Fruit fly (Drosophila melanogaster) whole organism, prepupa: Measurements from ENCODE around the gene CG13670.

Experiments used
- Blimp-1 ChIP-seq: fragments of 200-800 bp; sonication (Bioruptor generic); optimal IDR thresholded peaks from 3 replicates; lab custom pipeline; 2017; ENCODE audit warnings: missing biosample characterization, missing genetic modification characterization, mild to moderate bottlenecking, moderate library complexity, missing genetic modification reagents
- CG10669 ChIP-seq: fragments of 200-800 bp; sonication (Bioruptor generic); optimal IDR thresholded peaks from 3 replicates; lab custom pipeline; 2018; ENCODE audit warnings: missing biosample characterization, mild to moderate bottlenecking, missing genetic modification characterization, moderate library complexity
- CG11294 ChIP-seq: fragments of 200-800 bp; sonication (Bioruptor generic); IDR thresholded peaks from 2 replicates; pipeline ENCODE4 v1.3.6; 2022; ENCODE audit warnings: missing biosample characterization, missing genetic modification characterization
- CG11762 ChIP-seq: fragments of 200-800 bp; sonication (Bioruptor generic); optimal IDR thresholded peaks from 3 replicates; lab custom pipeline; 2016; ENCODE audit warnings: missing biosample characterization, missing genetic modification characterization; ENCODE audit not compliant: insufficient read depth
- CG11902 ChIP-seq: fragments of 200-800 bp; sonication (Bioruptor generic); optimal IDR thresholded peaks from 3 replicates; lab custom pipeline; 2016; ENCODE audit warnings: missing biosample characterization, missing genetic modification characterization
- CG1621 ChIP-seq: fragments of 200-800 bp; sonication (Bioruptor generic); optimal IDR thresholded peaks from 3 replicates; lab custom pipeline; 2018; ENCODE audit warnings: missing biosample characterization, mild to moderate bottlenecking, missing genetic modification characterization
- CG16779 ChIP-seq: fragments of 200-800 bp; sonication (Bioruptor generic); optimal IDR thresholded peaks from 3 replicates; lab custom pipeline; 2017; ENCODE audit warnings: missing biosample characterization, mild to moderate bottlenecking, missing genetic modification characterization
- CG3032 ChIP-seq: fragments of 200-800 bp; optimal IDR thresholded peaks from 2 replicates; lab custom pipeline; 2019; ENCODE audit warnings: missing biosample characterization, mild to moderate bottlenecking, missing genetic modification characterization, moderate library complexity
- CG31627 ChIP-seq: fragments of 200-800 bp; sonication (Bioruptor generic); optimal IDR thresholded peaks from 3 replicates; lab custom pipeline; 2016; ENCODE audit warnings: missing biosample characterization, missing genetic modification characterization
- CG32006 ChIP-seq: fragments of 200-800 bp; sonication (Bioruptor generic); optimal IDR thresholded peaks from 3 replicates; lab custom pipeline; 2017; ENCODE audit warnings: missing biosample characterization, mild to moderate bottlenecking, missing genetic modification characterization
- CG34406 ChIP-seq: fragments of 200-800 bp; sonication (Bioruptor generic); optimal IDR thresholded peaks from 3 replicates; lab custom pipeline; 2016; ENCODE audit warnings: missing biosample characterization, missing genetic modification characterization
- CG3919 ChIP-seq: fragments of 200-800 bp; sonication (Bioruptor generic); optimal IDR thresholded peaks from 3 replicates; lab custom pipeline; 2016; ENCODE audit warnings: missing biosample characterization, missing genetic modification characterization
- CG6163 ChIP-seq: fragments of 200-800 bp; sonication (Bioruptor generic); IDR thresholded peaks from 3 replicates; pipeline ENCODE4 v1.3.6; 2022; ENCODE audit warnings: missing biosample characterization, missing genetic modification characterization
- CG6276 ChIP-seq: fragments of 200-800 bp; sonication (Bioruptor generic); optimal IDR thresholded peaks from 2 replicates; lab custom pipeline; 2017; ENCODE audit warnings: missing biosample characterization, mild to moderate bottlenecking, missing genetic modification characterization
- CG6792 ChIP-seq: fragments of 200-800 bp; sonication (Bioruptor generic); optimal IDR thresholded peaks from 3 replicates; lab custom pipeline; 2016; ENCODE audit warnings: missing biosample characterization, missing genetic modification characterization
- CG6808 ChIP-seq: fragments of 200-800 bp; sonication (Bioruptor generic); optimal IDR thresholded peaks from 3 replicates; lab custom pipeline; 2017; ENCODE audit warnings: missing biosample characterization, missing genetic modification characterization, mild to moderate bottlenecking, moderate library complexity, missing genetic modification reagents
- CG6854 ChIP-seq: fragments of 200-800 bp; sonication (Bioruptor generic); optimal IDR thresholded peaks from 2 replicates; lab custom pipeline; 2017; ENCODE audit warnings: missing biosample characterization, mild to moderate bottlenecking, missing genetic modification characterization
- CG7368 ChIP-seq: fragments of 200-800 bp; sonication (Bioruptor generic); optimal IDR thresholded peaks from 3 replicates; lab custom pipeline; 2016; ENCODE audit warnings: missing biosample characterization, missing genetic modification characterization
- CG8119 ChIP-seq: fragments of 200-800 bp; sonication (Bioruptor generic); IDR thresholded peaks from 3 replicates; pipeline ENCODE4 v1.3.6; 2022; ENCODE audit warnings: missing biosample characterization, missing genetic modification characterization
- CG8319 ChIP-seq: fragments of 200-800 bp; sonication (Bioruptor generic); optimal IDR thresholded peaks from 3 replicates; lab custom pipeline; 2016; ENCODE audit warnings: missing biosample characterization, missing genetic modification characterization
- CG8632 ChIP-seq: fragments of 200-800 bp; sonication (Bioruptor generic); optimal IDR thresholded peaks from 3 replicates; lab custom pipeline; 2016; ENCODE audit warnings: missing biosample characterization, missing genetic modification characterization
- CG9139 ChIP-seq: fragments of 200-800 bp; sonication (Bioruptor generic); optimal IDR thresholded peaks from 3 replicates; lab custom pipeline; 2017; ENCODE audit warnings: missing biosample characterization, mild to moderate bottlenecking, missing genetic modification characterization
- Eip75B ChIP-seq: fragments of 200-800 bp; sonication (Bioruptor generic); optimal IDR thresholded peaks from 3 replicates; lab custom pipeline; 2016; ENCODE audit warnings: missing biosample characterization, missing genetic modification characterization
- Eip78C ChIP-seq: fragments of 200-800 bp; sonication (Bioruptor generic); peaks from one replicate; lab custom pipeline; 2016; ENCODE audit warnings: missing biosample characterization, missing genetic modification characterization
- Ets21C ChIP-seq: fragments of 200-800 bp; sonication (Bioruptor generic); optimal IDR thresholded peaks from 3 replicates; lab custom pipeline; 2016; ENCODE audit warnings: missing biosample characterization, missing genetic modification characterization
- Ets96B ChIP-seq: fragments of 200-800 bp; optimal IDR thresholded peaks from 2 replicates; lab custom pipeline; 2019; ENCODE audit warnings: missing biosample characterization, mild to moderate bottlenecking, missing genetic modification characterization, moderate library complexity
- Gug ChIP-seq: fragments of 200-800 bp; sonication (Bioruptor generic); IDR thresholded peaks from 2 replicates; pipeline ENCODE4 v1.3.6; 2022; ENCODE audit warnings: missing biosample characterization, missing genetic modification characterization
- Hr38 ChIP-seq: sonication (Bioruptor generic); optimal IDR thresholded peaks from 2 replicates; lab custom pipeline; 2016; ENCODE audit warnings: missing biosample characterization, missing genetic modification characterization
- Hr39 ChIP-seq: fragments of 200-800 bp; sonication (Bioruptor generic); optimal IDR thresholded peaks from 2 replicates; lab custom pipeline; 2016; ENCODE audit warnings: missing biosample characterization, missing genetic modification characterization
- Hr4 ChIP-seq: fragments of 200-800 bp; sonication (Bioruptor generic); optimal IDR thresholded peaks from 3 replicates; lab custom pipeline; 2016; ENCODE audit warnings: missing biosample characterization, missing genetic modification characterization
- Lpt ChIP-seq: fragments of 200-800 bp; sonication (Bioruptor generic); optimal IDR thresholded peaks from 3 replicates; lab custom pipeline; 2016; ENCODE audit warnings: missing biosample characterization, missing genetic modification characterization
- Met ChIP-seq: fragments of 200-800 bp; sonication (Bioruptor generic); optimal IDR thresholded peaks from 3 replicates; lab custom pipeline; 2016; ENCODE audit warnings: missing biosample characterization, missing genetic modification characterization
- OdsH ChIP-seq: fragments of 200-800 bp; sonication (Bioruptor generic); optimal IDR thresholded peaks from 3 replicates; lab custom pipeline; 2016; ENCODE audit warnings: missing biosample characterization, missing genetic modification characterization
- Smox ChIP-seq: fragments of 200-800 bp; sonication (Bioruptor generic); optimal IDR thresholded peaks from 3 replicates; lab custom pipeline; 2016; ENCODE audit warnings: missing biosample characterization, missing genetic modification characterization
- Sox102F ChIP-seq: fragments of 200-800 bp; sonication (Bioruptor generic); optimal IDR thresholded peaks from 2 replicates; lab custom pipeline; 2016; ENCODE audit warnings: missing biosample characterization, mild to moderate bottlenecking, missing genetic modification characterization
- Sox15 ChIP-seq: fragments of 200-800 bp; sonication (Bioruptor generic); optimal IDR thresholded peaks from 3 replicates; lab custom pipeline; 2016; ENCODE audit warnings: missing biosample characterization, missing genetic modification characterization
- achi ChIP-seq: fragments of 200-800 bp; sonication (Bioruptor generic); optimal IDR thresholded peaks from 3 replicates; lab custom pipeline; 2016; ENCODE audit warnings: missing biosample characterization, missing genetic modification characterization
- cyc ChIP-seq: fragments of 200-800 bp; sonication (Bioruptor generic); optimal IDR thresholded peaks from 3 replicates; lab custom pipeline; 2016; ENCODE audit warnings: missing biosample characterization, missing genetic modification characterization
- dac ChIP-seq: fragments of 200-800 bp; sonication (Bioruptor generic); optimal IDR thresholded peaks from 2 replicates; lab custom pipeline; 2017; ENCODE audit warnings: missing biosample characterization, mild to moderate bottlenecking, missing genetic modification characterization
- esn ChIP-seq: fragments of 200-800 bp; sonication (Bioruptor generic); optimal IDR thresholded peaks from 2 replicates; lab custom pipeline; 2016; ENCODE audit warnings: missing biosample characterization, mild to moderate bottlenecking, missing genetic modification characterization, moderate library complexity
- fd85E ChIP-seq: fragments of 200-800 bp; sonication (Bioruptor generic); optimal IDR thresholded peaks from 3 replicates; lab custom pipeline; 2016; ENCODE audit warnings: missing biosample characterization, missing genetic modification characterization
- fkh ChIP-seq: fragments of 200-800 bp; sonication (Bioruptor generic); optimal IDR thresholded peaks from 3 replicates; lab custom pipeline; 2017; ENCODE audit warnings: missing biosample characterization, mild to moderate bottlenecking, missing genetic modification characterization, moderate library complexity
- pdm3 ChIP-seq: fragments of 200-800 bp; sonication (Bioruptor generic); optimal IDR thresholded peaks from 3 replicates; lab custom pipeline; 2016; ENCODE audit warnings: missing biosample characterization, missing genetic modification characterization
- salr ChIP-seq, 2 experiments: fragments of 200-800 bp; sonication (Bioruptor generic); optimal IDR thresholded peaks; 3 replicates each; lab custom pipeline; 2016 to 2018; ENCODE audit warnings: missing biosample characterization in 2 of 2, missing genetic modification characterization in 2 of 2, mild to moderate bottlenecking in 1 of 2
- spab ChIP-seq: fragments of 200-800 bp; sonication (Bioruptor generic); optimal IDR thresholded peaks from 2 replicates; lab custom pipeline; 2017; ENCODE audit warnings: missing biosample characterization, mild to moderate bottlenecking, missing genetic modification characterization, missing genetic modification reagents
- svp ChIP-seq: fragments of 200-800 bp; sonication (Bioruptor generic); peaks from one replicate; lab custom pipeline; 2016; ENCODE audit warnings: missing biosample characterization, missing genetic modification characterization
- topi ChIP-seq: fragments of 200-800 bp; sonication (Bioruptor generic); optimal IDR thresholded peaks from 3 replicates; lab custom pipeline; 2016; ENCODE audit warnings: missing biosample characterization, missing genetic modification characterization
- vri ChIP-seq: fragments of 200-800 bp; sonication (Bioruptor generic); optimal IDR thresholded peaks from 3 replicates; lab custom pipeline; 2016; ENCODE audit warnings: missing biosample characterization, mild to moderate bottlenecking, missing genetic modification characterization

The CG13670 gene

DNA sequence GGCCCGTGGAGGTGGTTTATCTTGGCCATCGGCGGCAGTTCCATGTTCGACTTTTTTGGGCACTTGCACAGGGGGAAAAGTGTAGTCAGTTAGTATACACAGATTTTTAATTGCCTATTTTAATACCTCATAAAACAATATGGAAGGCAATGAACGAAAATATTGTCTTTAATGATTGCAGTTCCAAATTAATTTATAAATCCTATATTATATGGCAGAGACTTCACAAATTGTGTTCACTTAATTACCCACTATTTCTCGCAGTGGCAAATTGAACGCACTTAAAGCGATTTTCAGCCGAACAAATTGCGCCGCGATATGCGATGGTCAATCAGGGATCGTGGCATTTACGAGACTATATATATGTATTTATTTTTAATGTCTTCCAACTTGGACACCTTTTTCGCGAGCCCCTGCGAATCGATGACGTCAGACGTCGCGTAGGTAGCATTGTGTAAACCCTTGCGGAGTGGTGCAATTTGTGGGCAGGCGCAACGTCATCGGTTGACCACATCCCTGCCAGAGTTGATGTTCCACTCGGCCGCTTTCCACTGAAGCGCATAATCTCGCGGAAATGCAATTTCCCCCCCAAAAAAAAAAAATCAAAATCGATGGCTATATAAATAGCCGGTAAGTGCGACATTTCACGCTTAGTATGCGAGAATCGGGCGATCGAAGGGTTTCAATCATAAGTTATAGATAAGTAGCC, at the start of gene CG13670 (continued):
- TF ChIP-seq CG7368 (peak; percentile 34), Hr39 (GFP tag; lab: Kevin White, UChicago) (peak; percentile 13), CG11294 (GFP tag; lab: Robert Waterston, UW) (no peak), CG3032 (tag; lab: Kevin White, UChicago) (no peak), Eip78C (GFP tag; lab: Kevin White, UChicago) (peak; percentile 68), spab (GFP tag; lab: Kevin White, UChicago) (no peak), OdsH (GFP tag; lab: Kevin White, UChicago) (peak; percentile 32), Smox (GFP tag; lab: Kevin White, UChicago) (no peak), dac (GFP tag; lab: Kevin White, UChicago) (no peak)
- TF ChIP-seq, all 60 proteins: peak for 21

DNA sequence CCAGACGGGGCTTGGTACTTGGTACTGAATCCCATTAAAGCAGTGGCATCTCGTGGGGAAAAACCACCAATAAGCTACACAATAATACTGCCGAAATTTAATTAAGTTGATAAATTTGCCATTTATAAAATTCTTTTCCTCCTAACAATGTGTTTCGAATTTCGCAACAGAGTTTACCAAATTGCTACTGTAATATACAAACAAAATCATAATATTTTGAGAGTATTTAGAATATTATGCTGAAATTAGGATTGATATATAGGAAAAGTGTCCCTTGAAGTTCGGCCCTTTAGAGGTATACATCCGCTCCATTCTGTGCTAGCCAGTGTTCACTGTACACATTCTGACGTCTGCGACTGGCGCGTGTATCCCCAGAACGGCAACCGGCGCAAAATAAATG, 35.9 kb upstream of the CG13670 start:
- peak; percentile 14 for TF ChIP-seq Sox102F (GFP tag; lab: Kevin White, UChicago)
- no peak for TF ChIP-seq Gug
- TF ChIP-seq Eip75B (GFP tag; lab: Kevin White, UChicago): peak; percentile 19
- TF ChIP-seq svp (GFP tag; lab: Kevin White, UChicago): peak; percentile 64
- TF ChIP-seq CG11294 (GFP tag; lab: Robert Waterston, UW): no peak; the same call in 1 of the 2 replicates
- no peak for TF ChIP-seq CG6276
- peak; percentile 48 for TF ChIP-seq topi (GFP tag; lab: Kevin White, UChicago)
- no peak for TF ChIP-seq CG8319 (GFP tag; lab: Kevin White, UChicago)
- peak; percentile 40 for TF ChIP-seq CG3919 (GFP tag; lab: Kevin White, UChicago)
- TF ChIP-seq Ets21C: peak; percentile 9
- no peak for TF ChIP-seq Eip78C (GFP tag; lab: Kevin White, UChicago)
- peak; percentile 41 for TF ChIP-seq CG10669 (GFP tag; lab: Kevin White, UChicago)
- TF ChIP-seq CG11902: peak; percentile 11
- no peak for TF ChIP-seq Hr38 (GFP tag; lab: Kevin White, UChicago)
- peak; percentile 31 for TF ChIP-seq CG3032 (tag; lab: Kevin White, UChicago)
- no peak for TF ChIP-seq CG7368
- peak; percentile 43 for TF ChIP-seq CG32006 (GFP tag; lab: Kevin White, UChicago)
- peak in 1 of 2 experiments; percentile 10 for TF ChIP-seq salr (GFP tag; optimal IDR thresholded peaks at IDR 0.05; lab: Kevin White, UChicago)
- TF ChIP-seq CG9139: no peak
- TF ChIP-seq Hr4 (GFP tag; lab: Kevin White, UChicago): peak; percentile 23
- TF ChIP-seq Ets96B (tag; lab: Kevin White, UChicago): peak; percentile 45
- TF ChIP-seq CG6808 (GFP tag; lab: Kevin White, UChicago): peak; percentile 29
- TF ChIP-seq dac (GFP tag; lab: Kevin White, UChicago): no peak
- TF ChIP-seq CG8119: no peak; the same call in 2 of the 3 replicates
- peak; percentile 21 for TF ChIP-seq Smox (GFP tag; lab: Kevin White, UChicago)
- peak; percentile 27 for TF ChIP-seq achi
- TF ChIP-seq Met (GFP tag; lab: Kevin White, UChicago): peak; percentile 42
- TF ChIP-seq pdm3 (GFP tag; lab: Kevin White, UChicago): peak; percentile 42
- peak; percentile 40 for TF ChIP-seq OdsH (GFP tag; lab: Kevin White, UChicago)
- TF ChIP-seq Blimp-1 (GFP tag; lab: Kevin White, UChicago): no peak
- no peak for TF ChIP-seq CG6163 (GFP tag; lab: Robert Waterston, UW)
- TF ChIP-seq CG6792 (GFP tag; lab: Kevin White, UChicago): peak; percentile 15
- peak; percentile 43 for TF ChIP-seq Hr39 (GFP tag; lab: Kevin White, UChicago)
- no peak for TF ChIP-seq Lpt
- peak; percentile 34 for TF ChIP-seq cyc (GFP tag; lab: Kevin White, UChicago)
- peak; percentile 24 for TF ChIP-seq Sox15 (GFP tag; lab: Kevin White, UChicago)
- TF ChIP-seq vri (GFP tag; lab: Kevin White, UChicago): no peak
- no peak for TF ChIP-seq CG8632 (GFP tag; lab: Kevin White, UChicago)
- TF ChIP-seq CG11762 (GFP tag; lab: Kevin White, UChicago): no peak
- TF ChIP-seq CG16779 (tag; lab: Kevin White, UChicago): no peak
- TF ChIP-seq CG1621 (tag; lab: Kevin White, UChicago): peak; percentile 1
- TF ChIP-seq esn: peak; percentile 43
- no peak for TF ChIP-seq CG6854 (GFP tag; lab: Kevin White, UChicago)
- TF ChIP-seq CG31627: peak; percentile 45
- TF ChIP-seq fd85E (GFP tag; lab: Kevin White, UChicago): no peak
- peak; percentile 10 for TF ChIP-seq CG34406
- TF ChIP-seq fkh: no peak
